Worm (Caenorhabditis elegans): ENCODE results near the gene lec-5.

lec-5 gene

DNA sequence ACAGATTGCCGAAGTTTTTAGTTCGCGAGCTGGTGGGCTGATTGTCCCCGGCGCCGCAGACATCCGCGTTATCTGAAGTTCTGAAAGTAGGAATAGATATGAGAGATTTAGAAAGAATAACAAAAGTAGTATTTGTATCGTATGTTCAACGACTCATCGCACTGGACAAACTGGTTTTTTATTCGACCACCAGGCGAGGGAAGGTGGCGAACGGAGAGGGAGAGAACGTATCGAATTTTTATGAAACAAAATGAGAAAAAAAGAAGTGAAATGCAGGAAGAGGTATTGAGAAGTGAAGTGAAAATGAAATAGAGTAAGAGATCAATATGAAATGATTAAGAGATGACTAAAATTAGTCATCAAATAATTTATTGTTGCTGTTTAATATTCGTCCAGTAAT is 13.5 kb downstream of the lec-5 start, which contains the start of gene tbc-2:
TSS of gene tbc-2 (minus strand) at position 80 of the 400 bp plus-strand sequence.
- no peak for TF ChIP-seq ets-4 (GFP tag; optimal IDR thresholded peaks at IDR 0.05)
- TF ChIP-seq nfya-1 (tag; optimal IDR thresholded peaks at IDR 0.05; ENCODE audit: borderline replicate concordance, insufficient read depth): no peak
- TF ChIP-seq dox-1 (GFP tag; IDR thresholded peaks at IDR 0.05): no peak
- no peak for TF ChIP-seq unc-62 (GFP tag; optimal IDR thresholded peaks at IDR 0.05)

DNA sequence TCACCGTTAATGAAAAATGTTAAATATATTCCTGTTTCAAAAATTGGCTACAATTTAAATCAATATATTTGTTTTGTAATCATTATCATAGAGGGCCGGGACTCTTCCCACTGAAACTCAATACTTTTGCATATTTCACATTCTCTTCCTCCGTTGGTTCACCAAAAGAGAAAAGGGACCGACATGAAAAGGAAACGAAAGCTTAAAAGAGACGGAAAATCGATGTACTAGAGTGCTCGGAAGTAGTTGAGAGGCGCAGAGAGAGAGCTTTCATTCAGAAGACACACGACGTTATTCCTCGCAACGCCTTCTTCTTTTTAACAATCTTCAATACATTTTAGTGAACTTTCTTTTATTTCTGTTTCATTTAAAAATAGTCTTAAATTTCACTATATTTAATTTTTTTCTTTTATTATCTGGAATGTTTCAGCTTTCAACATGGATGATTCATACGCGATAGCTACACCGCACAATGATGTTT is 20.6 kb downstream of the lec-5 start, which contains the start of gene ehs-1:
TSS of gene ehs-1 (plus strand) at position 431 of the 481 bp plus-strand sequence.
- TF ChIP-seq lin-26 (GFP tag; IDR thresholded peaks at IDR 0.05) (no peak), hmg-1.2 (GFP tag; IDR thresholded peaks at IDR 0.05) (0 out of 2 replicates have a peak, but pooled peaks have one; percentile 4), nfyb-1 (GFP tag; IDR thresholded peaks at IDR 0.05) (0 out of 2 replicates have a peak, but pooled peaks have one; percentile 8), pbrm-1 (GFP tag; IDR thresholded peaks at IDR 0.05) (no peak)

DNA sequence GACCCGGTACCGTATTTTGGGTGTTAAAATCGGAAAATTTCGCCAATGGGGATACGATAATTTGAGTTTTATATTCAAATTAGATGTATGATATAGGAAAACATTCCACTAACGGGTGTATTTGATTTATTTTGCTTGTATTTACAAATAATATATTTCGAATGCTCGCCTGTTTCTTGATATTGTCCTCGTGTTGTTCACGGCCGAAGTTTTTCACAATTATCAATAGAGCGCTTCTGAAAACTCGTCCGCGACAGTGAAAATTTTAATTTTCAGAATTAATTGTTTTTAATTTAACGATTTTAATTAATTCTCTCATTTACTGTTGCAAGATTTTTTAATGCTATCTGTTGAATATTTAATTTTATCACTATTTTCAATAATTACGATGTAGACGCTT is 21.2 kb downstream of the lec-5 start:
- no peak for TF ChIP-seq dpl-1 (GFP tag; optimal IDR thresholded peaks at IDR 0.05)
- TF ChIP-seq lsl-1 (GFP tag; optimal IDR thresholded peaks at IDR 0.05): peak; percentile 58
- peak; percentile 39; the same call in 1 of the 2 replicates for TF ChIP-seq madf-8 (GFP tag; conservative IDR thresholded peaks at IDR 0.05)
- 0 out of 2 replicates have a peak, but pooled peaks have one; percentile 14 for TF ChIP-seq let-526 (GFP tag; IDR thresholded peaks at IDR 0.05)
- peak; percentile 70 for TF ChIP-seq dox-1 (GFP tag; IDR thresholded peaks at IDR 0.05)
- peak; percentile 31 for TF ChIP-seq attf-5 (GFP tag; optimal IDR thresholded peaks at IDR 0.05)
- TF ChIP-seq madf-6 (GFP tag; IDR thresholded peaks at IDR 0.05): peak; percentile 53
- TF ChIP-seq bed-2 (GFP tag; IDR thresholded peaks at IDR 0.05): 0 out of 2 replicates have a peak, but pooled peaks have one; percentile 24
- no peak for TF ChIP-seq chd-7 (tag; optimal IDR thresholded peaks at IDR 0.05)
- 0 out of 2 replicates have a peak, but pooled peaks have one; percentile 61 for TF ChIP-seq ztf-28 (GFP tag; IDR thresholded peaks at IDR 0.05)
- no peak for TF ChIP-seq nfya-1 (tag; optimal IDR thresholded peaks at IDR 0.05; ENCODE audit: borderline replicate concordance, insufficient read depth)
- peak; percentile 29 for TF ChIP-seq ceh-27 (GFP tag; optimal IDR thresholded peaks at IDR 0.05)
- peak; percentile 20 for TF ChIP-seq tbp1 (GFP tag; optimal IDR thresholded peaks at IDR 0.05)
- TF ChIP-seq attf-6 (GFP tag; IDR thresholded peaks at IDR 0.05): 0 out of 2 replicates have a peak, but pooled peaks have one; percentile 35
- TF ChIP-seq rec-8 (tag; optimal IDR thresholded peaks at IDR 0.05): no peak
- TF ChIP-seq D2030.7 (GFP tag; IDR thresholded peaks at IDR 0.05): peak; percentile 51; the same call in 1 of the 2 replicates
- TF ChIP-seq F22D6.2 (tag; optimal IDR thresholded peaks at IDR 0.05): no peak
- TF ChIP-seq ceh-100 (GFP tag; IDR thresholded peaks at IDR 0.05): peak; percentile 69
- TF ChIP-seq hmg-1.2 (GFP tag; IDR thresholded peaks at IDR 0.05): peak; percentile 21; the same call in 1 of the 2 replicates
- peak; percentile 34 for TF ChIP-seq ZK185.1 (tag; optimal IDR thresholded peaks at IDR 0.05; ENCODE audit: poor library complexity, severe bottlenecking)
- TF ChIP-seq somi-1 (GFP tag; optimal IDR thresholded peaks at IDR 0.05): no peak
- TF ChIP-seq F33H1.4 (GFP tag; IDR thresholded peaks at IDR 0.05): peak; percentile 39; the same call in 1 of the 2 replicates
- TF ChIP-seq T07F8.4 (tag; optimal IDR thresholded peaks at IDR 0.05): no peak
- TF ChIP-seq Y95B8A.8 (GFP tag; IDR thresholded peaks at IDR 0.05): 0 out of 2 replicates have a peak, but pooled peaks have one; percentile 21
- TF ChIP-seq ztf-25 (GFP tag; IDR thresholded peaks at IDR 0.05): no peak
- TF ChIP-seq rcor-1 (GFP tag; IDR thresholded peaks at IDR 0.05): peak; percentile 68
- peak; percentile 40 for TF ChIP-seq him-1 (tag; optimal IDR thresholded peaks at IDR 0.05)
- TF ChIP-seq pbrm-1 (GFP tag; IDR thresholded peaks at IDR 0.05): 0 out of 2 replicates have a peak, but pooled peaks have one; percentile 41
- TF ChIP-seq lin-54 (GFP tag; optimal IDR thresholded peaks at IDR 0.05): peak; percentile 15
- TF ChIP-seq ztf-6 (GFP tag; IDR thresholded peaks at IDR 0.05): 0 out of 2 replicates have a peak, but pooled peaks have one; percentile 47
- peak; percentile 82 for TF ChIP-seq mcd-1 (GFP tag; IDR thresholded peaks at IDR 0.05)
- TF ChIP-seq unc-130 (GFP tag; optimal IDR thresholded peaks at IDR 0.05): peak; percentile 9
- 0 out of 2 replicates have a peak, but pooled peaks have one; percentile 55 for TF ChIP-seq ceh-91 (GFP tag; IDR thresholded peaks at IDR 0.05)
- 0 out of 2 replicates have a peak, but pooled peaks have one; percentile 26 for TF ChIP-seq aptf-2 (GFP tag; conservative IDR thresholded peaks at IDR 0.05)
